Worm (Caenorhabditis elegans) whole organism, young adult: ENCODE data around the gene tbp-1.

ENCODE experiments used
- B0261.1 ChIP-seq: sonication (generic microtip); optimal IDR thresholded peaks from 2 replicates; lab custom pipeline; 2016; ENCODE audit warnings: mild to moderate bottlenecking, missing genetic modification characterization, moderate library complexity, missing compliant biosample characterization
- B0336.3 ChIP-seq: fragments of 200-800 bp; sonication (Bioruptor generic); IDR thresholded peaks from 2 replicates; pipeline ENCODE4 v1.3.6; 2022; ENCODE audit warnings: missing genetic modification characterization, missing compliant biosample characterization
- F10E7.11 ChIP-seq: sonication (generic microtip); optimal IDR thresholded peaks from 2 replicates; lab custom pipeline; 2017; ENCODE audit warnings: mild to moderate bottlenecking, missing genetic modification characterization, moderate library complexity, missing compliant biosample characterization
- F22D6.2 ChIP-seq: sonication (generic microtip); optimal IDR thresholded peaks from 2 replicates; lab custom pipeline; 2016; ENCODE audit warnings: mild to moderate bottlenecking, missing genetic modification characterization, missing compliant biosample characterization
- F23B12.7 ChIP-seq: sonication (generic microtip); optimal IDR thresholded peaks from 2 replicates; lab custom pipeline; 2017; ENCODE audit warnings: missing genetic modification characterization, mild to moderate bottlenecking, missing compliant biosample characterization, antibody characterized with exemption, moderate library complexity; ENCODE audit not compliant: insufficient read depth
- F33H1.4 ChIP-seq: fragments of 200-800 bp; sonication (Bioruptor generic); IDR thresholded peaks from 2 replicates; pipeline ENCODE4 v1.3.6; 2022; ENCODE audit warnings: missing genetic modification reagents, missing genetic modification characterization, missing compliant biosample characterization
- F52B5.7 ChIP-seq: sonication (generic microtip); optimal IDR thresholded peaks from 2 replicates; lab custom pipeline; 2016; ENCODE audit warnings: mild to moderate bottlenecking, missing genetic modification characterization, missing compliant biosample characterization
- K11D2.4 ChIP-seq: fragments of 200-800 bp; sonication (Bioruptor generic); IDR thresholded peaks from 2 replicates; pipeline ENCODE4 v1.3.6; 2022; ENCODE audit warnings: missing genetic modification reagents, missing genetic modification characterization, missing compliant biosample characterization
- K12H6.12 ChIP-seq: fragments of 200-800 bp; sonication (Bioruptor generic); optimal IDR thresholded peaks from 2 replicates; lab custom pipeline; 2018; ENCODE audit warnings: mild to moderate bottlenecking, missing genetic modification characterization, missing compliant biosample characterization
- T07F8.4 ChIP-seq: sonication (generic microtip); optimal IDR thresholded peaks from 2 replicates; lab custom pipeline; 2016; ENCODE audit warnings: mild to moderate bottlenecking, missing genetic modification characterization, moderate library complexity, missing compliant biosample characterization
- Y53G8AR.9 ChIP-seq: fragments of 200-800 bp; sonication (Bioruptor generic); conservative IDR thresholded peaks from 2 replicates; pipeline ENCODE4 v1.3.6; 2022; ENCODE audit warnings: missing genetic modification reagents, missing genetic modification characterization, missing compliant biosample characterization
- Y67H2A.10 ChIP-seq: fragments of 200-800 bp; sonication (Bioruptor generic); conservative IDR thresholded peaks from 2 replicates; pipeline ENCODE4 v1.3.6; 2022; ENCODE audit warnings: missing genetic modification reagents, missing genetic modification characterization, missing compliant biosample characterization
- Y79H2A.3 ChIP-seq: fragments of 200-800 bp; sonication (Bioruptor generic); conservative IDR thresholded peaks from 2 replicates; pipeline ENCODE4 v1.3.6; 2022; ENCODE audit warnings: missing genetic modification reagents, missing genetic modification characterization, missing compliant biosample characterization
- attf-5 ChIP-seq: fragments of 200-800 bp; sonication (Bioruptor generic); optimal IDR thresholded peaks from 2 replicates; lab custom pipeline; 2018; ENCODE audit warnings: mild to moderate bottlenecking, missing genetic modification characterization, missing compliant biosample characterization
- bed-2 ChIP-seq: fragments of 200-800 bp; sonication (Bioruptor generic); IDR thresholded peaks from 2 replicates; pipeline ENCODE4 v1.3.6; 2022; ENCODE audit warnings: missing genetic modification reagents, missing genetic modification characterization, missing compliant biosample characterization
- cebp-1 ChIP-seq, 2 experiments: fragments of 200-800 bp in 1 of 2; sonication (Bioruptor generic) in 1 of 2; sonication (generic microtip) in 1 of 2; IDR thresholded peaks in 1 of 2; optimal IDR thresholded peaks in 1 of 2; 2 replicates each; pipeline versions ENCODE4 v1.3.6 to Lab custom; 2017 to 2022; ENCODE audit warnings: missing compliant biosample characterization in 2 of 2, missing genetic modification characterization in 2 of 2, mild to moderate bottlenecking in 1 of 2, missing genetic modification reagents in 1 of 2, moderate library complexity in 1 of 2
- ceh-40 ChIP-seq: fragments of 200-800 bp; sonication (Bioruptor generic); IDR thresholded peaks from 2 replicates; pipeline ENCODE4 v1.3.6; 2022; ENCODE audit warnings: missing genetic modification characterization, missing compliant biosample characterization
- ceh-91 ChIP-seq: fragments of 200-800 bp; sonication (Bioruptor generic); IDR thresholded peaks from 2 replicates; pipeline ENCODE4 v1.3.6; 2022; ENCODE audit warnings: missing genetic modification reagents, missing genetic modification characterization, missing compliant biosample characterization
- egl-44 ChIP-seq: fragments of 200-800 bp; sonication (Bioruptor generic); IDR thresholded peaks from 2 replicates; pipeline ENCODE4 v1.3.6; 2022; ENCODE audit warnings: missing genetic modification reagents, missing genetic modification characterization, missing compliant biosample characterization
- egrh-3 ChIP-seq: fragments of 200-800 bp; sonication (Bioruptor generic); IDR thresholded peaks from 2 replicates; pipeline ENCODE4 v1.3.6; 2022; ENCODE audit warnings: missing genetic modification reagents, missing genetic modification characterization, missing compliant biosample characterization
- ekl-4 ChIP-seq: fragments of 200-800 bp; sonication (Bioruptor generic); IDR thresholded peaks from 2 replicates; pipeline ENCODE4 v1.3.6; 2022; ENCODE audit warnings: missing genetic modification reagents, missing genetic modification characterization, missing compliant biosample characterization
- him-1 ChIP-seq: sonication (generic microtip); optimal IDR thresholded peaks from 2 replicates; lab custom pipeline; 2016; ENCODE audit warnings: missing genotype, missing genetic modification reagents, missing genetic modification characterization, missing compliant biosample characterization
- hlh-26 ChIP-seq: fragments of 200-800 bp; sonication (Bioruptor generic); conservative IDR thresholded peaks from 2 replicates; pipeline ENCODE4 v1.3.6; 2022; ENCODE audit warnings: missing genetic modification reagents, missing genetic modification characterization, missing compliant biosample characterization
- hmg-1.2 ChIP-seq: fragments of 200-800 bp; sonication (Bioruptor generic); IDR thresholded peaks from 2 replicates; pipeline ENCODE4 v1.3.6; 2022; ENCODE audit warnings: missing genetic modification reagents, missing genetic modification characterization, missing compliant biosample characterization
- let-607 ChIP-seq, 2 experiments: fragments of 200-800 bp in 1 of 2; sonication (Bioruptor generic) in 1 of 2; sonication (generic microtip) in 1 of 2; optimal IDR thresholded peaks; 2 replicates each; lab custom pipeline; 2016 to 2018; ENCODE audit warnings: mild to moderate bottlenecking in 2 of 2, missing compliant biosample characterization in 2 of 2, missing genetic modification characterization in 2 of 2, moderate library complexity in 2 of 2, missing genotype in 1 of 2
- lin-40 ChIP-seq: sonication (generic microtip); optimal IDR thresholded peaks from 2 replicates; lab custom pipeline; 2016; ENCODE audit warnings: missing genetic modification characterization, mild to moderate bottlenecking, missing compliant biosample characterization, missing genotype, missing genetic modification reagents
- lin-54 ChIP-seq: fragments of 200-800 bp; sonication (Bioruptor generic); optimal IDR thresholded peaks from 2 replicates; lab custom pipeline; 2018; ENCODE audit warnings: mild to moderate bottlenecking, missing genetic modification characterization, missing compliant biosample characterization
- madf-10 ChIP-seq: sonication (generic microtip); optimal IDR thresholded peaks from 2 replicates; lab custom pipeline; 2016; ENCODE audit warnings: mild to moderate bottlenecking, missing genetic modification characterization, missing compliant biosample characterization
- madf-6 ChIP-seq: fragments of 200-800 bp; sonication (Bioruptor generic); IDR thresholded peaks from 2 replicates; pipeline ENCODE4 v1.3.6; 2022; ENCODE audit warnings: missing genetic modification reagents, missing genetic modification characterization, missing compliant biosample characterization
- mcd-1 ChIP-seq: fragments of 200-800 bp; sonication (Bioruptor generic); IDR thresholded peaks from 2 replicates; pipeline ENCODE4 v1.3.6; 2022; ENCODE audit warnings: missing genetic modification reagents, missing genetic modification characterization, missing compliant biosample characterization
- mxl-1 ChIP-seq: sonication (generic microtip); optimal IDR thresholded peaks from 2 replicates; lab custom pipeline; 2016; ENCODE audit warnings: missing genetic modification characterization, missing compliant biosample characterization
- nfya-1 ChIP-seq: sonication (generic microtip); optimal IDR thresholded peaks from 2 replicates; lab custom pipeline; 2017; ENCODE audit warnings: antibody characterized with exemption, missing compliant biosample characterization, missing genetic modification characterization, borderline replicate concordance; ENCODE audit not compliant: insufficient read depth
- nfya-2 ChIP-seq: fragments of 200-800 bp; sonication (Bioruptor generic); IDR thresholded peaks from 2 replicates; pipeline ENCODE4 v1.3.6; 2022; ENCODE audit warnings: missing genetic modification reagents, missing genetic modification characterization, missing compliant biosample characterization
- nfyb-1 ChIP-seq: fragments of 200-800 bp; sonication (Bioruptor generic); IDR thresholded peaks from 2 replicates; pipeline ENCODE4 v1.3.6; 2022; ENCODE audit warnings: missing genetic modification reagents, missing genetic modification characterization, missing compliant biosample characterization
- nhr-90 ChIP-seq: sonication (generic microtip); optimal IDR thresholded peaks from 2 replicates; lab custom pipeline; 2016; ENCODE audit warnings: missing genotype, mild to moderate bottlenecking, missing genetic modification characterization, missing compliant biosample characterization
- rcor-1 ChIP-seq: fragments of 200-800 bp; sonication (Bioruptor generic); IDR thresholded peaks from 2 replicates; pipeline ENCODE4 v1.3.6; 2022; ENCODE audit warnings: missing genetic modification reagents, missing genetic modification characterization, missing compliant biosample characterization
- repo-1 ChIP-seq: sonication (generic microtip); optimal IDR thresholded peaks from 2 replicates; lab custom pipeline; 2017; ENCODE audit warnings: mild to moderate bottlenecking, missing genetic modification characterization, missing compliant biosample characterization
- rpc-1 ChIP-seq, 2 experiments: fragments of 150-350 bp in 1 of 2; sonication (generic microtip) in 1 of 2; optimal IDR thresholded peaks; 2 replicates each; lab custom pipeline; 2014 to 2018; ENCODE audit warnings: missing biosample characterization in 1 of 2, missing genetic modification characterization in 1 of 2, missing genetic modification reagents in 1 of 2, missing genotype in 1 of 2
- sea-2 ChIP-seq: fragments of 200-800 bp; sonication (Bioruptor generic); IDR thresholded peaks from 2 replicates; pipeline ENCODE4 v1.3.6; 2022; ENCODE audit warnings: missing genetic modification characterization, missing compliant biosample characterization
- snpc-4 ChIP-seq, 5 experiments: fragments of 150-350 bp in 1 of 5; sonication (generic microtip) in 4 of 5; optimal IDR thresholded peaks; 2 replicates each; lab custom pipeline; 2014 to 2018; ENCODE audit warnings: missing genetic modification characterization in 5 of 5, missing biosample characterization in 3 of 5, antibody characterized with exemption in 2 of 5, mild to moderate bottlenecking in 2 of 5, missing compliant biosample characterization in 2 of 5, missing genotype in 2 of 5, moderate library complexity in 2 of 5, missing genetic modification reagents in 1 of 5
- sptf-2 ChIP-seq: fragments of 200-800 bp; sonication (Bioruptor generic); optimal IDR thresholded peaks from 2 replicates; lab custom pipeline; 2018; ENCODE audit warnings: mild to moderate bottlenecking, missing genetic modification characterization, missing compliant biosample characterization
- zfh-2 ChIP-seq: fragments of 200-800 bp; sonication (Bioruptor generic); conservative IDR thresholded peaks from 2 replicates; pipeline ENCODE4 v1.3.6; 2022; ENCODE audit warnings: missing genetic modification reagents, missing genetic modification characterization, missing compliant biosample characterization
- zim-3 ChIP-seq: sonication (generic microtip); optimal IDR thresholded peaks from 2 replicates; lab custom pipeline; 2017; ENCODE audit warnings: mild to moderate bottlenecking, missing genetic modification characterization, moderate library complexity, missing compliant biosample characterization
- ztf-18 ChIP-seq: sonication (generic microtip); optimal IDR thresholded peaks from 2 replicates; lab custom pipeline; 2016; ENCODE audit warnings: missing genotype, mild to moderate bottlenecking, missing genetic modification characterization, missing compliant biosample characterization
- ztf-26 ChIP-seq: sonication (generic microtip); optimal IDR thresholded peaks from 2 replicates; lab custom pipeline; 2017; ENCODE audit warnings: missing genetic modification characterization, missing compliant biosample characterization
- ztf-28 ChIP-seq: fragments of 200-800 bp; sonication (Bioruptor generic); IDR thresholded peaks from 2 replicates; pipeline ENCODE4 v1.3.6; 2022; ENCODE audit warnings: missing genetic modification reagents, missing genetic modification characterization, missing compliant biosample characterization
- ztf-3 ChIP-seq: fragments of 200-800 bp; sonication (Bioruptor generic); optimal IDR thresholded peaks from 2 replicates; lab custom pipeline; 2018; ENCODE audit warnings: mild to moderate bottlenecking, missing genetic modification characterization, missing compliant biosample characterization

Gene tbp-1

DNA sequence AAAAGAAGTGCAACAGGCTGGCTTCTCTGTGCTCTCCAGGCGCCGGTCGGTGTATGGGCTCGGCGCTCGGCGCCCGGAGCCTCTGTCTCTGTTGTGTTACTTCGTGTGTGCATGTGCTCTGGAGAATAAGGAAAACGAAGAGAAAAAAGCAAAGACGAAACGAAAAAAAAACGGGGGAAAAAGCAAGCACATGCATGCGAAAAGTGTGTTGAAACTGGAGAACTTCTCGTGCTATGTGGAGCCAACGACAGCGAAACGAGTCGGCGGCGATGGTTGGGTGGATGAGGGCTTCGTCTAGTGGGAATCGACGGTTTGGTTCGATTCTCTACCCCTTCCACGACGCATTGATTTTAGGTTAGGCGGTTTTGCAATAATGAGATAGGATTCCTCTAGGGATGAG is 3.5 kb downstream of the tbp-1 start (continued):
- TF ChIP-seq bed-2 (GFP tag; lab: Robert Waterston, UW) (no peak), attf-5 (GFP tag; lab: Kevin White, UChicago) (peak; percentile 48), F23B12.7 (tag; lab: Kevin White, UChicago) (peak; percentile 8), Y67H2A.10 (no peak), B0261.1 (peak; percentile 67), hlh-26 (GFP tag; lab: Robert Waterston, UW) (no peak), ztf-3 (no peak), nfya-1 (tag; lab: Kevin White, UChicago) (no peak), ztf-26 (tag; lab: Kevin White, UChicago) (peak; percentile 40), egl-44 (GFP tag; lab: Robert Waterston, UW) (no peak), cebp-1 (GFP tag; IDR thresholded peaks at IDR 0.05; lab: Robert Waterston, UW) (no peak), cebp-1 (tag; optimal IDR thresholded peaks at IDR 0.05; lab: Kevin White, UChicago) (peak; percentile 81), zfh-2 (GFP tag; lab: Robert Waterston, UW) (peak; percentile 95), nhr-90 (tag; lab: Kevin White, UChicago) (peak; percentile 2), rcor-1 (GFP tag; lab: Robert Waterston, UW) (no peak), nfyb-1 (GFP tag; lab: Robert Waterston, UW) (0 out of 2 replicates have a peak, but pooled peaks have one; percentile 28), K11D2.4 (GFP tag; lab: Robert Waterston, UW) (no peak), sptf-2 (no peak), egrh-3 (GFP tag; lab: Robert Waterston, UW) (peak; percentile 8; the same call in 1 of the 2 replicates), sea-2 (GFP tag; lab: Robert Waterston, UW) (no peak), hmg-1.2 (GFP tag; lab: Robert Waterston, UW) (peak; percentile 59), B0336.3 (GFP tag; lab: Robert Waterston, UW) (peak; percentile 64; the same call in 1 of the 2 replicates), mcd-1 (GFP tag; lab: Robert Waterston, UW) (no peak), nfya-2 (GFP tag; lab: Robert Waterston, UW) (no peak), F33H1.4 (GFP tag; lab: Robert Waterston, UW) (0 out of 2 replicates have a peak, but pooled peaks have one; percentile 10), Y53G8AR.9 (GFP tag; lab: Robert Waterston, UW) (no peak), ztf-28 (GFP tag; lab: Robert Waterston, UW) (no peak), zim-3 (tag; lab: Kevin White, UChicago) (peak; percentile 29), madf-10 (tag; lab: Kevin White, UChicago) (peak; percentile 53), F22D6.2 (peak; percentile 44), ztf-18 (tag; lab: Kevin White, UChicago) (peak; percentile 50), ceh-91 (GFP tag; lab: Robert Waterston, UW) (no peak), F52B5.7 (no peak), rpc-1 (optimal IDR thresholded peaks at IDR 0.05; lab: Kevin White, UChicago) (peak; percentile 58), rpc-1 (tag; optimal IDR thresholded peaks at IDR 0.05; lab: Kevin White, UChicago) (peak; percentile 53), let-607 (tag; optimal IDR thresholded peaks at IDR 0.05; lab: Kevin White, UChicago) (peak in 1 of 2 experiments; percentile 3), Y79H2A.3 (no peak), K12H6.12 (tag; lab: Kevin White, UChicago) (peak; percentile 35), him-1 (tag; lab: Kevin White, UChicago) (no peak), mxl-1 (tag; lab: Kevin White, UChicago) (no peak), lin-54 (GFP tag; lab: Kevin White, UChicago) (peak; percentile 6), snpc-4 (GFP tag; optimal IDR thresholded peaks at IDR 0.05; lab: Kevin White, UChicago) (no peak), snpc-4 (tag; optimal IDR thresholded peaks at IDR 0.05; lab: Kevin White, UChicago) (peak in 3 of 4 experiments; percentile 69 to 75 (median 72)), madf-6 (GFP tag; lab: Robert Waterston, UW) (0 out of 2 replicates have a peak, but pooled peaks have one; percentile 14), ekl-4 (peak; percentile 33; the same call in 1 of the 2 replicates), ceh-40 (no peak), repo-1 (tag; lab: Kevin White, UChicago) (peak; percentile 86), F10E7.11 (tag; lab: Kevin White, UChicago) (no peak), T07F8.4 (tag; lab: Kevin White, UChicago) (no peak), lin-40 (peak; percentile 64)
